Worm (Caenorhabditis elegans): ENCODE measurements around the gene M04B2.2.

The M04B2.2 gene

ce11 chrIV:11527752-11528151 lies at the start of gene M04B2.2:
TSS of gene M04B2.2 (plus strand) at chrIV:11528052.
- TF ChIP-seq hrde-1 (tag; optimal IDR thresholded peaks at IDR 0.05; ENCODE audit: borderline replicate concordance) (peak; percentile 7), ztf-26 (tag; optimal IDR thresholded peaks at IDR 0.05) (no peak), athp-1 (tag; optimal IDR thresholded peaks at IDR 0.05) (peak; percentile 28), mcd-1 (GFP tag; IDR thresholded peaks at IDR 0.05) (no peak), snpc-4 (GFP tag; optimal IDR thresholded peaks at IDR 0.05) (no peak), snpc-4 (tag; optimal IDR thresholded peaks at IDR 0.05) (no peak), ceh-79 (tag; optimal IDR thresholded peaks at IDR 0.05) (peak; percentile 6), fkh-3 (tag; optimal IDR thresholded peaks at IDR 0.05) (peak; percentile 16), ceh-58 (GFP tag; IDR thresholded peaks at IDR 0.05) (no peak), F37B4.10 (GFP tag; IDR thresholded peaks at IDR 0.05) (no peak), lin-54 (GFP tag; optimal IDR thresholded peaks at IDR 0.05) (peak; percentile 28), F57C9.4 (tag; optimal IDR thresholded peaks at IDR 0.05) (no peak)

DNA sequence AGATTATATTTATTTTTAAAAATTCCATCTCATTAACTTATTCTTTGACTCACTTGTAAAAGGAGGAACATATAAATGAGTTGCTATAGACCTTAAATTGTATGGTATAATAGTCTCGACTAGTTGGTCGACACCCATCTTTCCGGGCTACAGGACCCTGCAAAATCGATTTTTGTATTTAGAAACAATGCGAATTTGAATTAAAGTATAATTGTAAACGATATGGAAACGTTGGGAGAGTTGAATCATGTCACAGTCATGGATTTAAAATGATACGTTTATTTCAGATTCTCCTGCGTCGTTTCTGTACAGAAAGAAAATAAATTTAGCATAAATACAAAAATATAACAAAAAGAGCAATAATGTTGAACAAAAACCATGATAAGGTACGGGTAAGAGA lies 48.8 kb upstream of the M04B2.2 start, which contains the start of gene catp-8:
Gene catp-8, minus strand, starts transcription at position 157 of the 400 bp plus-strand sequence.
- TF ChIP-seq cebp-1 (GFP tag; IDR thresholded peaks at IDR 0.05) (no peak), cebp-1 (tag; optimal IDR thresholded peaks at IDR 0.05) (peak; percentile 25), F52B5.7 (tag; optimal IDR thresholded peaks at IDR 0.05) (no peak), lsy-27 (tag; optimal IDR thresholded peaks at IDR 0.05; ENCODE audit: borderline replicate concordance, insufficient read depth) (no peak), attf-5 (GFP tag; optimal IDR thresholded peaks at IDR 0.05) (peak; percentile 17), F49E8.2 (tag; optimal IDR thresholded peaks at IDR 0.05; ENCODE audit: insufficient read depth) (peak; percentile 37), tlf-1 (GFP tag; optimal IDR thresholded peaks at IDR 0.05) (peak; percentile 56), attf-6 (GFP tag; IDR thresholded peaks at IDR 0.05) (peak; percentile 8; the same call in 1 of the 2 replicates), rec-8 (tag; optimal IDR thresholded peaks at IDR 0.05) (no peak), lin-54 (GFP tag; optimal IDR thresholded peaks at IDR 0.05) (peak; percentile 24), madf-3 (GFP tag; IDR thresholded peaks at IDR 0.05) (peak; percentile 69; the same call in 1 of the 2 replicates), hsf-1 (GFP tag; IDR thresholded peaks at IDR 0.05) (peak; percentile 66), madf-6 (GFP tag; IDR thresholded peaks at IDR 0.05) (peak; percentile 56), egl-18 (GFP tag; IDR thresholded peaks at IDR 0.05) (0 out of 2 replicates have a peak, but pooled peaks have one; percentile 14), nhr-80 (tag; optimal IDR thresholded peaks at IDR 0.05) (peak; percentile 7), cebp-2 (GFP tag; IDR thresholded peaks at IDR 0.05) (0 out of 2 replicates have a peak, but pooled peaks have one; percentile 41), let-607 (tag; optimal IDR thresholded peaks at IDR 0.05) (peak in 1 of 2 experiments; percentile 14), ekl-4 (GFP tag; IDR thresholded peaks at IDR 0.05) (peak; percentile 59; the same call in 1 of the 2 replicates), hmg-1.2 (GFP tag; IDR thresholded peaks at IDR 0.05) (no peak; the same call in 1 of the 2 replicates), repo-1 (tag; optimal IDR thresholded peaks at IDR 0.05) (peak; percentile 29), nfya-1 (tag; optimal IDR thresholded peaks at IDR 0.05; ENCODE audit: borderline replicate concordance, insufficient read depth) (no peak), snpc-3.4 (tag; optimal IDR thresholded peaks at IDR 0.05) (peak; percentile 20), F33H1.4 (GFP tag; IDR thresholded peaks at IDR 0.05) (peak; percentile 28; the same call in 1 of the 2 replicates), pbrm-1 (GFP tag; IDR thresholded peaks at IDR 0.05) (peak; percentile 8; the same call in 1 of the 2 replicates), bed-1 (GFP tag; IDR thresholded peaks at IDR 0.05) (no peak), tbp1 (GFP tag; optimal IDR thresholded peaks at IDR 0.05) (peak; percentile 6), ama-1 (optimal IDR thresholded peaks at IDR 0.05) (peak; percentile 20), ama-1 (GFP tag; optimal IDR thresholded peaks at IDR 0.05) (peak in 1 of 2 experiments; percentile 71), B0019.2 (GFP tag; conservative IDR thresholded peaks at IDR 0.05) (no peak), B0336.3 (GFP tag; IDR thresholded peaks at IDR 0.05) (peak; percentile 57; the same call in 1 of the 2 replicates)

All from whole organism, young adult.